Worm (Caenorhabditis elegans) whole organism, late embryonic: Measurements from ENCODE around the gene soap-1.

Source experiments
- F13H6.1 ChIP-seq: sonication (generic microtip); optimal IDR thresholded peaks from 2 replicates; lab custom pipeline; 2016; ENCODE audit warnings: missing genetic modification characterization, missing compliant biosample characterization
- K02D7.2 ChIP-seq: sonication (generic microtip); optimal IDR thresholded peaks from 2 replicates; lab custom pipeline; 2017; ENCODE audit warnings: mild to moderate bottlenecking, missing genetic modification characterization, missing compliant biosample characterization
- T23F11.4 ChIP-seq: fragments of 200-800 bp; sonication (Bioruptor generic); optimal IDR thresholded peaks from 2 replicates; lab custom pipeline; 2018; ENCODE audit warnings: mild to moderate bottlenecking, missing genetic modification characterization, missing compliant biosample characterization
- Y22D7AL.16 ChIP-seq: sonication (generic microtip); optimal IDR thresholded peaks from 2 replicates; lab custom pipeline; 2016; ENCODE audit warnings: missing genetic modification characterization, missing compliant biosample characterization
- ama-1 ChIP-seq: fragments of 150-350 bp; optimal IDR thresholded peaks from 2 replicates; lab custom pipeline; 2014
- ceh-14 ChIP-seq: sonication (generic microtip); optimal IDR thresholded peaks from 2 replicates; lab custom pipeline; 2016; ENCODE audit warnings: missing genotype, missing genetic modification characterization, missing compliant biosample characterization
- ceh-18 ChIP-seq: sonication (generic microtip); optimal IDR thresholded peaks from 2 replicates; lab custom pipeline; 2016; ENCODE audit warnings: missing genetic modification characterization, missing compliant biosample characterization
- ceh-19 ChIP-seq: fragments of 200-800 bp; sonication (Bioruptor generic); optimal IDR thresholded peaks from 2 replicates; lab custom pipeline; 2018; ENCODE audit warnings: mild to moderate bottlenecking, missing genetic modification characterization, missing compliant biosample characterization
- ceh-30 ChIP-seq: fragments of 150-350 bp; optimal IDR thresholded peaks from 2 replicates; lab custom pipeline; 2014; ENCODE audit warnings: missing biosample characterization, missing genetic modification characterization
- ceh-45 ChIP-seq: fragments of 200-800 bp; sonication (Bioruptor generic); IDR thresholded peaks from 2 replicates; pipeline ENCODE4 v1.3.6; 2022; ENCODE audit warnings: missing genetic modification reagents, missing genetic modification characterization, missing compliant biosample characterization
- ceh-9 ChIP-seq: sonication (generic microtip); optimal IDR thresholded peaks from 2 replicates; lab custom pipeline; 2016; ENCODE audit warnings: mild to moderate bottlenecking, missing genetic modification characterization, inconsistent platforms, missing compliant biosample characterization
- che-1 ChIP-seq: sonication (generic microtip); optimal IDR thresholded peaks from 2 replicates; lab custom pipeline; 2016; ENCODE audit warnings: mild to moderate bottlenecking, missing genetic modification characterization, missing compliant biosample characterization
- dmd-4 ChIP-seq: sonication (generic microtip); optimal IDR thresholded peaks from 2 replicates; lab custom pipeline; 2016; ENCODE audit warnings: borderline replicate concordance, missing genetic modification characterization, missing compliant biosample characterization
- elt-4 ChIP-seq: sonication (generic microtip); optimal IDR thresholded peaks from 2 replicates; lab custom pipeline; 2016; ENCODE audit warnings: missing genetic modification characterization, missing compliant biosample characterization
- ets-4 ChIP-seq: sonication (generic microtip); optimal IDR thresholded peaks from 2 replicates; lab custom pipeline; 2016; ENCODE audit warnings: missing genetic modification characterization, missing compliant biosample characterization
- fkh-10 ChIP-seq: fragments of 150-350 bp; optimal IDR thresholded peaks from 2 replicates; lab custom pipeline; 2014; ENCODE audit warnings: missing biosample characterization, missing genetic modification reagents, missing genetic modification characterization
- fkh-6 ChIP-seq: sonication (generic microtip); optimal IDR thresholded peaks from 2 replicates; lab custom pipeline; 2016; ENCODE audit warnings: missing genetic modification characterization, missing compliant biosample characterization
- gmeb-2 ChIP-seq: sonication (generic microtip); optimal IDR thresholded peaks from 2 replicates; lab custom pipeline; 2016; ENCODE audit warnings: missing genetic modification characterization, inconsistent platforms, missing compliant biosample characterization
- hlh-6 ChIP-seq: sonication (generic microtip); optimal IDR thresholded peaks from 2 replicates; lab custom pipeline; 2016; ENCODE audit warnings: missing genotype, missing genetic modification characterization, missing compliant biosample characterization
- hlh-8 ChIP-seq: sonication (generic microtip); optimal IDR thresholded peaks from 2 replicates; lab custom pipeline; 2016; ENCODE audit warnings: missing genotype, missing genetic modification characterization, missing compliant biosample characterization
- lim-6 ChIP-seq: sonication (generic microtip); optimal IDR thresholded peaks from 2 replicates; lab custom pipeline; 2016; ENCODE audit warnings: missing genetic modification characterization, missing compliant biosample characterization
- lin-11 ChIP-seq: fragments of 200-800 bp; sonication (Bioruptor generic); optimal IDR thresholded peaks from 2 replicates; lab custom pipeline; 2018; ENCODE audit warnings: mild to moderate bottlenecking, missing genetic modification characterization, missing compliant biosample characterization
- mec-3 ChIP-seq: sonication (generic microtip); optimal IDR thresholded peaks from 2 replicates; lab custom pipeline; 2016; ENCODE audit warnings: borderline replicate concordance, missing genetic modification characterization, missing compliant biosample characterization
- nfya-1 ChIP-seq: sonication (generic microtip); optimal IDR thresholded peaks from 2 replicates; lab custom pipeline; 2017; ENCODE audit warnings: missing genetic modification characterization, mild to moderate bottlenecking, missing compliant biosample characterization, antibody characterized with exemption, moderate library complexity
- npax-4 ChIP-seq: sonication (generic microtip); optimal IDR thresholded peaks from 2 replicates; lab custom pipeline; 2016; ENCODE audit warnings: missing genetic modification characterization, missing compliant biosample characterization
- pat-9 ChIP-seq: fragments of 200-800 bp; sonication (Bioruptor generic); optimal IDR thresholded peaks from 2 replicates; lab custom pipeline; 2018; ENCODE audit warnings: mild to moderate bottlenecking, missing genetic modification characterization, moderate library complexity, missing compliant biosample characterization
- pha-2 ChIP-seq: sonication (generic microtip); optimal IDR thresholded peaks from 2 replicates; lab custom pipeline; 2017; ENCODE audit warnings: mild to moderate bottlenecking, missing genetic modification characterization, missing compliant biosample characterization
- pha-4 ChIP-seq: fragments of 150-350 bp; optimal IDR thresholded peaks from 2 replicates; lab custom pipeline; 2018; ENCODE audit warnings: missing biosample characterization, missing genetic modification reagents, missing genetic modification characterization
- pqm-1 ChIP-seq: sonication (generic microtip); optimal IDR thresholded peaks from 2 replicates; lab custom pipeline; 2016; ENCODE audit warnings: missing genetic modification characterization, missing compliant biosample characterization
- pros-1 ChIP-seq: fragments of 150-350 bp; optimal IDR thresholded peaks from 2 replicates; lab custom pipeline; 2014; ENCODE audit warnings: missing biosample characterization, missing genetic modification reagents, missing genetic modification characterization
- ref-2 ChIP-seq: sonication (generic microtip); optimal IDR thresholded peaks from 2 replicates; lab custom pipeline; 2016; ENCODE audit warnings: missing genetic modification characterization, missing compliant biosample characterization
- sox-4 ChIP-seq: sonication (generic microtip); optimal IDR thresholded peaks from 2 replicates; lab custom pipeline; 2017; ENCODE audit warnings: mild to moderate bottlenecking, missing genetic modification characterization, inconsistent platforms, missing compliant biosample characterization
- syd-9 ChIP-seq: sonication (generic microtip); optimal IDR thresholded peaks from 2 replicates; lab custom pipeline; 2016; ENCODE audit warnings: mild to moderate bottlenecking, missing genetic modification characterization, moderate library complexity, missing compliant biosample characterization
- tbx-7 ChIP-seq: sonication (generic microtip); optimal IDR thresholded peaks from 2 replicates; lab custom pipeline; 2016; ENCODE audit warnings: missing genotype, missing genetic modification characterization, missing compliant biosample characterization
- unc-3 ChIP-seq, 2 experiments: fragments of 200-800 bp in 1 of 2; sonication (Bioruptor generic) in 1 of 2; sonication (generic microtip) in 1 of 2; conservative IDR thresholded peaks in 1 of 2; optimal IDR thresholded peaks in 1 of 2; 2 replicates each; pipeline versions ENCODE4 v1.3.6 to Lab custom; 2016 to 2022; ENCODE audit warnings: missing compliant biosample characterization in 2 of 2, missing genetic modification characterization in 2 of 2, missing genetic modification reagents in 1 of 2
- unc-55 ChIP-seq: sonication (generic microtip); optimal IDR thresholded peaks from 2 replicates; lab custom pipeline; 2017; ENCODE audit warnings: missing biosample characterization, missing genetic modification reagents, missing genetic modification characterization
- unc-86 ChIP-seq: sonication (generic microtip); optimal IDR thresholded peaks from 2 replicates; lab custom pipeline; 2016; ENCODE audit warnings: missing genetic modification characterization, missing compliant biosample characterization

soap-1 gene

ce11 chrV:7199932-7200331, 14.8 kb downstream of the soap-1 start, which contains the start of gene F09G2.1:
Gene F09G2.1, plus strand, starts transcription at chrV:7200232.
- no peak for TF ChIP-seq hlh-8 (tag; lab: Kevin White, UChicago)
- no peak for TF ChIP-seq syd-9 (tag; lab: Kevin White, UChicago)
- TF ChIP-seq ets-4 (tag; lab: Kevin White, UChicago) = no peak
- no peak for TF ChIP-seq elt-4 (tag; lab: Kevin White, UChicago)
- no peak for TF ChIP-seq unc-55 (GFP tag; lab: Kevin White, UChicago)
- no peak for TF ChIP-seq pha-4 (tag; lab: Kevin White, UChicago)
- no peak for TF ChIP-seq tbx-7 (tag; lab: Kevin White, UChicago)
- no peak for TF ChIP-seq ceh-9 (tag; lab: Kevin White, UChicago)
- TF ChIP-seq ama-1 = no peak
- TF ChIP-seq unc-86 (tag; lab: Kevin White, UChicago) = no peak
- TF ChIP-seq fkh-6 (tag; lab: Kevin White, UChicago) = no peak
- TF ChIP-seq pat-9 = no peak
- TF ChIP-seq ceh-14 = no peak
- no peak for TF ChIP-seq lin-11
- TF ChIP-seq mec-3 (tag; lab: Kevin White, UChicago) = no peak
- no peak for TF ChIP-seq ceh-19 (GFP tag; lab: Kevin White, UChicago)
- no peak for TF ChIP-seq Y22D7AL.16
- no peak for TF ChIP-seq pha-2
- no peak for TF ChIP-seq sox-4 (tag; lab: Kevin White, UChicago)
- no peak for TF ChIP-seq fkh-10

ce11 chrV:7199077-7199476, 15.6 kb downstream of the soap-1 start:
- no peak for TF ChIP-seq pha-2
- TF ChIP-seq ceh-30 (tag; lab: Kevin White, UChicago) = no peak
- TF ChIP-seq ref-2 (tag; lab: Kevin White, UChicago) = no peak
- no peak for TF ChIP-seq lim-6 (tag; lab: Kevin White, UChicago)
- no peak for TF ChIP-seq pros-1 (tag; lab: Kevin White, UChicago)
- no peak for TF ChIP-seq ceh-45 (GFP tag; lab: Robert Waterston, UW)
- TF ChIP-seq elt-4 (tag; lab: Kevin White, UChicago) = no peak
- no peak for TF ChIP-seq hlh-6 (tag; lab: Kevin White, UChicago)
- TF ChIP-seq nfya-1 (tag; lab: Kevin White, UChicago) = no peak
- no peak for TF ChIP-seq gmeb-2 (tag; lab: Kevin White, UChicago)

DNA sequence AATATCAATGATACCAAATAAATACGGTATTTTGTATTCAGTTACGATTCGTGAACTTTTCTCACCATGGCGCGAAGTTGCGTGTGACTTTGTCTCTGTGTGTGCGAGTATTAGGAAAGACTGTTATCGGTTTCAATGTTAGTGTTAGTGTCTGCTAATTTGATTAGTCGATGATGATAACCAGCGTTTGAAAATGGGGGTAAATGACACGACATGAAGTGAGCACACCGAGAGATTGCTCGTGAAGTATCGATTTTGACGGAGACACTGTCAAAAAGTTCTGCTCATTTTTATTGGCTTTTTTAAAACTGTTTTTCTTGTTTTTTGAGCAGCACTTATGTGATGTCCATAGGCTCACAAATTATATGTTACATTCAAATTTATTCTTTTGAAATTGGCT, 16.3 kb downstream of the soap-1 start:
- no peak for TF ChIP-seq ceh-14
- TF ChIP-seq ama-1 = peak; percentile 40

DNA sequence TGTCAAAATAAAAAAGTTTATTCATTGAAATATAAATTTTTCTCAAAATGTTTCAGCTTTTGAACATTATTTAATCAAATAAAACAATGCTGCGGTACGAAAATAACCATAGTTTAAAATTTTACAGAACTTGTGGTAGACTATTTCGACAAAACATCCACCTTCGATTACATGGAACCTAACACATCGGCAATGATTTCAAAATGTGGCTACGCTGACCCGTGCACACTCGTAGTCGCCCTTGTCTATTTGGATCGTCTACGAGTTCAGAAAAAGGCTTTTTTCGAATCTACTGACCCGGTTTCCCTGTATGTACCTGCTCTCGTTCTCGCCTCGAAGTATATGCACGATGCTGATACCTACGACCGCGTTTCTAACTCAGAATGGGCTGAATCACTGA, 17.7 kb downstream of the soap-1 start:
- TF ChIP-seq dmd-4 = no peak
- TF ChIP-seq npax-4 (tag; lab: Kevin White, UChicago) = no peak
- no peak for TF ChIP-seq pqm-1 (tag; lab: Kevin White, UChicago)
- no peak for TF ChIP-seq elt-4 (tag; lab: Kevin White, UChicago)
- TF ChIP-seq ceh-18 (tag; lab: Kevin White, UChicago) = no peak
- TF ChIP-seq T23F11.4 (GFP tag; lab: Kevin White, UChicago) = no peak
- no peak for TF ChIP-seq che-1 (tag; lab: Kevin White, UChicago)
- TF ChIP-seq K02D7.2 (tag; lab: Kevin White, UChicago) = no peak
- TF ChIP-seq unc-3 (GFP tag; conservative IDR thresholded peaks at IDR 0.05; lab: Robert Waterston, UW) = no peak
- TF ChIP-seq unc-3 (tag; optimal IDR thresholded peaks at IDR 0.05; lab: Kevin White, UChicago) = no peak
- no peak for TF ChIP-seq hlh-6 (tag; lab: Kevin White, UChicago)
- no peak for TF ChIP-seq F13H6.1 (tag; lab: Kevin White, UChicago)
- TF ChIP-seq gmeb-2 (tag; lab: Kevin White, UChicago) = no peak
